Fruit fly (Drosophila melanogaster) whole organism, prepupa: ENCODE data around the gene Argk2.
A peak's percentile ranks its signal among the peaks of the same experiment; 100 is the strongest.

Experiments used
- CG10631 ChIP-seq: fragments of 200-800 bp; sonication (Bioruptor generic); optimal IDR thresholded peaks from 2 replicates; lab custom pipeline; 2016; ENCODE audit warnings: missing biosample characterization, missing genetic modification characterization
- CG11294 ChIP-seq: fragments of 200-800 bp; sonication (Bioruptor generic); IDR thresholded peaks from 2 replicates; pipeline ENCODE4 v1.3.6; 2022; ENCODE audit warnings: missing biosample characterization, missing genetic modification characterization
- CG11762 ChIP-seq: fragments of 200-800 bp; sonication (Bioruptor generic); optimal IDR thresholded peaks from 3 replicates; lab custom pipeline; 2016; ENCODE audit warnings: missing biosample characterization, missing genetic modification characterization; ENCODE audit not compliant: insufficient read depth
- CG11902 ChIP-seq: fragments of 200-800 bp; sonication (Bioruptor generic); optimal IDR thresholded peaks from 3 replicates; lab custom pipeline; 2016; ENCODE audit warnings: missing biosample characterization, missing genetic modification characterization
- CG15336 ChIP-seq: fragments of 200-800 bp; sonication (Bioruptor generic); IDR thresholded peaks from 2 replicates; pipeline ENCODE4 v1.3.6; 2022; ENCODE audit warnings: missing biosample characterization, missing genetic modification characterization
- CG16779 ChIP-seq: fragments of 200-800 bp; sonication (Bioruptor generic); optimal IDR thresholded peaks from 3 replicates; lab custom pipeline; 2017; ENCODE audit warnings: missing biosample characterization, mild to moderate bottlenecking, missing genetic modification characterization
- CG32006 ChIP-seq: fragments of 200-800 bp; sonication (Bioruptor generic); optimal IDR thresholded peaks from 3 replicates; lab custom pipeline; 2017; ENCODE audit warnings: missing biosample characterization, mild to moderate bottlenecking, missing genetic modification characterization
- CG34406 ChIP-seq: fragments of 200-800 bp; sonication (Bioruptor generic); optimal IDR thresholded peaks from 3 replicates; lab custom pipeline; 2016; ENCODE audit warnings: missing biosample characterization, missing genetic modification characterization
- CG3919 ChIP-seq: fragments of 200-800 bp; sonication (Bioruptor generic); optimal IDR thresholded peaks from 3 replicates; lab custom pipeline; 2016; ENCODE audit warnings: missing biosample characterization, missing genetic modification characterization
- CG4318 ChIP-seq: fragments of 200-800 bp; sonication (Bioruptor generic); optimal IDR thresholded peaks from 3 replicates; lab custom pipeline; 2017; ENCODE audit warnings: missing biosample characterization, mild to moderate bottlenecking, missing genetic modification characterization
- CG6163 ChIP-seq: fragments of 200-800 bp; sonication (Bioruptor generic); IDR thresholded peaks from 3 replicates; pipeline ENCODE4 v1.3.6; 2022; ENCODE audit warnings: missing biosample characterization, missing genetic modification characterization
- CG6276 ChIP-seq: fragments of 200-800 bp; sonication (Bioruptor generic); optimal IDR thresholded peaks from 2 replicates; lab custom pipeline; 2017; ENCODE audit warnings: missing biosample characterization, mild to moderate bottlenecking, missing genetic modification characterization
- CG6792 ChIP-seq: fragments of 200-800 bp; sonication (Bioruptor generic); optimal IDR thresholded peaks from 3 replicates; lab custom pipeline; 2016; ENCODE audit warnings: missing biosample characterization, missing genetic modification characterization
- CG6808 ChIP-seq: fragments of 200-800 bp; sonication (Bioruptor generic); optimal IDR thresholded peaks from 3 replicates; lab custom pipeline; 2017; ENCODE audit warnings: missing biosample characterization, missing genetic modification characterization, mild to moderate bottlenecking, moderate library complexity, missing genetic modification reagents
- CG6854 ChIP-seq: fragments of 200-800 bp; sonication (Bioruptor generic); optimal IDR thresholded peaks from 2 replicates; lab custom pipeline; 2017; ENCODE audit warnings: missing biosample characterization, mild to moderate bottlenecking, missing genetic modification characterization
- CG8119 ChIP-seq: fragments of 200-800 bp; sonication (Bioruptor generic); IDR thresholded peaks from 3 replicates; pipeline ENCODE4 v1.3.6; 2022; ENCODE audit warnings: missing biosample characterization, missing genetic modification characterization
- CG8319 ChIP-seq: fragments of 200-800 bp; sonication (Bioruptor generic); optimal IDR thresholded peaks from 3 replicates; lab custom pipeline; 2016; ENCODE audit warnings: missing biosample characterization, missing genetic modification characterization
- CG8632 ChIP-seq: fragments of 200-800 bp; sonication (Bioruptor generic); optimal IDR thresholded peaks from 3 replicates; lab custom pipeline; 2016; ENCODE audit warnings: missing biosample characterization, missing genetic modification characterization
- Eip78C ChIP-seq: fragments of 200-800 bp; sonication (Bioruptor generic); peaks from one replicate; lab custom pipeline; 2016; ENCODE audit warnings: missing biosample characterization, missing genetic modification characterization
- Ets96B ChIP-seq: fragments of 200-800 bp; optimal IDR thresholded peaks from 2 replicates; lab custom pipeline; 2019; ENCODE audit warnings: missing biosample characterization, mild to moderate bottlenecking, missing genetic modification characterization, moderate library complexity
- Gug ChIP-seq: fragments of 200-800 bp; sonication (Bioruptor generic); IDR thresholded peaks from 2 replicates; pipeline ENCODE4 v1.3.6; 2022; ENCODE audit warnings: missing biosample characterization, missing genetic modification characterization
- Lpt ChIP-seq: fragments of 200-800 bp; sonication (Bioruptor generic); optimal IDR thresholded peaks from 3 replicates; lab custom pipeline; 2016; ENCODE audit warnings: missing biosample characterization, missing genetic modification characterization
- Met ChIP-seq: fragments of 200-800 bp; sonication (Bioruptor generic); optimal IDR thresholded peaks from 3 replicates; lab custom pipeline; 2016; ENCODE audit warnings: missing biosample characterization, missing genetic modification characterization
- Smox ChIP-seq: fragments of 200-800 bp; sonication (Bioruptor generic); optimal IDR thresholded peaks from 3 replicates; lab custom pipeline; 2016; ENCODE audit warnings: missing biosample characterization, missing genetic modification characterization
- Sox102F ChIP-seq: fragments of 200-800 bp; sonication (Bioruptor generic); optimal IDR thresholded peaks from 2 replicates; lab custom pipeline; 2016; ENCODE audit warnings: missing biosample characterization, mild to moderate bottlenecking, missing genetic modification characterization
- acj6 ChIP-seq: fragments of 200-800 bp; sonication (Bioruptor generic); optimal IDR thresholded peaks from 3 replicates; lab custom pipeline; 2016; ENCODE audit warnings: missing biosample characterization, missing genetic modification characterization
- cyc ChIP-seq: fragments of 200-800 bp; sonication (Bioruptor generic); optimal IDR thresholded peaks from 3 replicates; lab custom pipeline; 2016; ENCODE audit warnings: missing biosample characterization, missing genetic modification characterization
- dsx ChIP-seq: fragments of 200-800 bp; optimal IDR thresholded peaks from 3 replicates; lab custom pipeline; 2019; ENCODE audit warnings: missing biosample characterization, mild to moderate bottlenecking, missing genetic modification characterization, moderate library complexity; ENCODE audit not compliant: poor library complexity, severe bottlenecking
- eg ChIP-seq: fragments of 200-800 bp; sonication (Bioruptor generic); IDR thresholded peaks from 3 replicates; pipeline ENCODE4 v1.3.6; 2022; ENCODE audit warnings: missing biosample characterization, missing genetic modification characterization
- fd85E ChIP-seq: fragments of 200-800 bp; sonication (Bioruptor generic); optimal IDR thresholded peaks from 3 replicates; lab custom pipeline; 2016; ENCODE audit warnings: missing biosample characterization, missing genetic modification characterization
- fkh ChIP-seq: fragments of 200-800 bp; sonication (Bioruptor generic); optimal IDR thresholded peaks from 3 replicates; lab custom pipeline; 2017; ENCODE audit warnings: missing biosample characterization, mild to moderate bottlenecking, missing genetic modification characterization, moderate library complexity
- lz ChIP-seq: fragments of 200-800 bp; sonication (Bioruptor generic); optimal IDR thresholded peaks from 3 replicates; lab custom pipeline; 2016; ENCODE audit warnings: missing biosample characterization, missing genetic modification characterization
- net ChIP-seq: fragments of 200-800 bp; sonication (Bioruptor generic); optimal IDR thresholded peaks from 3 replicates; lab custom pipeline; 2016; ENCODE audit warnings: missing biosample characterization, missing genetic modification characterization
- pdm3 ChIP-seq: fragments of 200-800 bp; sonication (Bioruptor generic); optimal IDR thresholded peaks from 3 replicates; lab custom pipeline; 2016; ENCODE audit warnings: missing biosample characterization, missing genetic modification characterization
- svp ChIP-seq: fragments of 200-800 bp; sonication (Bioruptor generic); peaks from one replicate; lab custom pipeline; 2016; ENCODE audit warnings: missing biosample characterization, missing genetic modification characterization
- vri ChIP-seq: fragments of 200-800 bp; sonication (Bioruptor generic); optimal IDR thresholded peaks from 3 replicates; lab custom pipeline; 2016; ENCODE audit warnings: missing biosample characterization, mild to moderate bottlenecking, missing genetic modification characterization

The Argk2 gene

DNA sequence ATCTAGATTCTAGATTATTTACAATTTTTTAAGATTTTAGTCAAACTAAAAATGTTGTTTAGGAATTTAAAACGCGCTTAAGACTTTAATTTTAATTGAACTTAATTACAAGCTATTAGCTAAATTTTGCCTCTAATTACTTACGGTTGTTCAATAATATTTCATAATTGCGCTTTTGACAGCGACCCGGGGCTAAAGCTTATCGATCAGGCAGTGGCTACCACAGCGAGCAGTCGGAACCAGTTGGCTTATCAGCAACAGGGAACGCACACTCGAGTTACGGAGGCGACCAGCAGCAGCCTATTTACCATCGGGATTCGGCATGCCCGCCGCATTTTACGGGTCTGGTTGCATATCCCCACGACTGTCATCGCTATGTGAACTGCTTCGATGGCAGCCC lies 27.6 kb downstream of the Argk2 start:
- TF ChIP-seq svp (GFP tag; lab: Kevin White, UChicago) (peak; percentile 88), Gug (GFP tag; lab: Robert Waterston, UW) (no peak)

DNA sequence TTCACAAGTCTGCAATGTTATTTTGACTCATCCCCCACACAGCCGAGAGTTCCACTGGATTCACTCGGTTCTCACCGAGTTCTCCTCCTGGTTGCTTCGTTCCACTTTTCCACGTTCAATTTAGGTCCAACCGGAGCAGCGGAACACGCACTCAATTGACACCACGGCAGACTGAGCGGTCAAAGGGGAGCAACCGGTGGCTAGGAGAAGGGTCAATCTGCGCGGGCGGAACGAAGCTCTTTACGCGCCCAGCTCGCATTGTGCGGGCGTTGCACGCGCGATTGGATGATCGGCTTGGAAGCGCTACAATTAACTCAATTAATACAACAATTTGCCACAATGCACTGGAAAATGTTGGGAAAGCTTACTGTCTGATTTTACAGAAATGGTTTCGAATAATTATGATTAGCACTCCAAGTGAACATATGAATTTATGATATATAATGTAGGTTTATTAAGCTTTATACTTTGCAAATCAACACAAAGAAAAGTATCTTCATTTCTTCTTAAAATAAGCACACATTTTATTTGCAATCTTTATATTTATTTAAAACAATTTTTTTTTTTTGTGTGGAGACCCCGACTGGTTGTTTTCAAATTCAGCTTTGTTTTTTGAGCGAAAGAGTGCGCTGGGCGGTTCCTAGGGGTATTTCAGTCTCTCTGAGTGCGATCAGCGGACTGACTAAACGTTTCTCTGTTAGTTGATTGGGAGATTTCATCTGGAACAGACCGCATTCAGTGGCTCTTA lies 45.3 kb downstream of the Argk2 start, which contains the start of gene CG32032:
Gene CG32032 (plus strand): TSS at position 698 of the 748 bp plus-strand sequence.
- TF ChIP-seq CG4318 (GFP tag; lab: Kevin White, UChicago) (peak; percentile 22), CG11762 (no peak), eg (peak; percentile 59; the same call in 1 of the 3 replicates), CG11294 (GFP tag; lab: Robert Waterston, UW) (no peak), CG6792 (peak; percentile 13), CG32006 (peak; percentile 64), fd85E (GFP tag; lab: Kevin White, UChicago) (no peak), CG6808 (GFP tag; lab: Kevin White, UChicago) (peak; percentile 11), CG34406 (GFP tag; lab: Kevin White, UChicago) (peak; percentile 9), Met (no peak), CG6276 (GFP tag; lab: Kevin White, UChicago) (peak; percentile 32), lz (GFP tag; lab: Kevin White, UChicago) (no peak), svp (GFP tag; lab: Kevin White, UChicago) (peak; percentile 67), CG3919 (GFP tag; lab: Kevin White, UChicago) (peak; percentile 25), pdm3 (GFP tag; lab: Kevin White, UChicago) (peak; percentile 9), CG16779 (tag; lab: Kevin White, UChicago) (peak; percentile 14), CG8119 (GFP tag; lab: Robert Waterston, UW) (peak; percentile 51; the same call in 1 of the 3 replicates), acj6 (GFP tag; lab: Kevin White, UChicago) (peak; percentile 34), CG11902 (GFP tag; lab: Kevin White, UChicago) (no peak), net (peak; percentile 21), Ets96B (no peak), cyc (GFP tag; lab: Kevin White, UChicago) (no peak), CG10631 (GFP tag; lab: Kevin White, UChicago) (peak; percentile 31), CG8632 (peak; percentile 18), CG8319 (GFP tag; lab: Kevin White, UChicago) (peak; percentile 75), CG6163 (0 out of 3 replicates have a peak, but pooled peaks have one; percentile 32), CG6854 (no peak), CG15336 (GFP tag; lab: Robert Waterston, UW) (0 out of 2 replicates have a peak, but pooled peaks have one; percentile 31), Smox (GFP tag; lab: Kevin White, UChicago) (peak; percentile 34)
- TF ChIP-seq, all 60 proteins: peak for 20

DNA sequence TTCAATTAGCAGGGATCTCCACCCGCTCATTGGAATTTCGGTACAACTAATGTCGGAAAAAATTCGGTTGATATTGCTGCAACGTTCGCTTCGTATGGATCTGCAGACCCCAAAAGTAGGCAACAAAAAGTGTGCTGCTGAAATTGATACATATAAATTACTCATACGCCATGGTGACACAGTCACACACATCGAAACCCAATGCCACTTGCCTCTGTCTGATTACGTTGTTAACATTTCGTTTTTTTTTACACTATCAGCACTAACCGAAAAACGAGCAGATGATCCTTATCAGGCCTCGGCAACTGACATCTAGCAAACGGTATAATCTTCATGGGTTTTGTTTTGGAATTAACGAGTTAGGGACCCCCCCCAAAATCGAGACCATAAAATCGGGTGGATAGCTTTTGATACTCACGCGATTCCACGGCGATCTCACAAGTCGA lies 47.8 kb downstream of the Argk2 start:
- TF ChIP-seq CG6276 (GFP tag; lab: Kevin White, UChicago) = no peak
- TF ChIP-seq Eip78C (GFP tag; lab: Kevin White, UChicago) = peak; percentile 45
- no peak for TF ChIP-seq Lpt (GFP tag; lab: Kevin White, UChicago)
- TF ChIP-seq CG15336 (GFP tag; lab: Robert Waterston, UW) = no peak
- no peak for TF ChIP-seq Sox102F (GFP tag; lab: Kevin White, UChicago)
- no peak for TF ChIP-seq dsx (GFP tag; lab: Kevin White, UChicago)
- peak; percentile 9 for TF ChIP-seq fkh (GFP tag; lab: Kevin White, UChicago)
- peak; percentile 25 for TF ChIP-seq vri (GFP tag; lab: Kevin White, UChicago)
- TF ChIP-seq CG8119 (GFP tag; lab: Robert Waterston, UW) = no peak
